Worm (Caenorhabditis elegans) whole organism, L4 larva: ENCODE results near the gene clh-1.

Experiments
- ama-1 ChIP-seq: fragments of 150-350 bp; optimal IDR thresholded peaks from 2 replicates; lab custom pipeline; 2014; ENCODE audit warnings: inconsistent platforms, mixed read lengths
- arid-1 ChIP-seq: fragments of 200-800 bp; sonication (Bioruptor generic); conservative IDR thresholded peaks from 2 replicates; pipeline ENCODE4 v1.3.6; 2022; ENCODE audit warnings: missing genetic modification reagents, missing genetic modification characterization, missing compliant biosample characterization
- ces-1 ChIP-seq: fragments of 150-350 bp; sonication (generic microtip); optimal IDR thresholded peaks from 4 replicates; lab custom pipeline; 2014; ENCODE audit warnings: missing biosample characterization, missing genetic modification reagents, missing genetic modification characterization
- gei-8 ChIP-seq: fragments of 200-800 bp; sonication (Bioruptor generic); optimal IDR thresholded peaks from 2 replicates; lab custom pipeline; 2018; ENCODE audit warnings: mild to moderate bottlenecking, missing genetic modification characterization, missing compliant biosample characterization
- hif-1 ChIP-seq, 2 experiments: sonication (generic microtip); optimal IDR thresholded peaks; 2 replicates each; lab custom pipeline; 2016 to 2017; ENCODE audit warnings: missing compliant biosample characterization in 2 of 2, missing genetic modification characterization in 2 of 2, missing genetic modification reagents in 2 of 2, missing genotype in 2 of 2, mild to moderate bottlenecking in 1 of 2
- hlh-30 ChIP-seq: sonication (generic microtip); optimal IDR thresholded peaks from 2 replicates; lab custom pipeline; 2017; ENCODE audit warnings: antibody characterized with exemption, mild to moderate bottlenecking, missing genetic modification characterization, missing compliant biosample characterization; ENCODE audit not compliant: insufficient read depth
- mxl-2 ChIP-seq: fragments of 200-800 bp; sonication (Bioruptor generic); conservative IDR thresholded peaks from 2 replicates; pipeline ENCODE4 v1.3.6; 2022; ENCODE audit warnings: missing genetic modification reagents, missing genetic modification characterization, missing compliant biosample characterization
- nhr-11 ChIP-seq: fragments of 150-350 bp; optimal IDR thresholded peaks from 2 replicates; lab custom pipeline; 2014; ENCODE audit warnings: missing biosample characterization, missing genetic modification characterization
- nhr-237 ChIP-seq: sonication (generic microtip); optimal IDR thresholded peaks from 2 replicates; lab custom pipeline; 2017; ENCODE audit warnings: missing biosample characterization, missing genetic modification characterization
- nhr-28 ChIP-seq: fragments of 150-350 bp; optimal IDR thresholded peaks from 2 replicates; lab custom pipeline; 2014; ENCODE audit warnings: missing biosample characterization, missing genetic modification characterization
- nhr-76 ChIP-seq: fragments of 150-350 bp; optimal IDR thresholded peaks from 2 replicates; lab custom pipeline; 2014; ENCODE audit warnings: missing biosample characterization, missing genetic modification characterization
- set-16 ChIP-seq: fragments of 200-800 bp; sonication (Bioruptor generic); IDR thresholded peaks from 2 replicates; pipeline ENCODE4 v1.3.6; 2022; ENCODE audit warnings: missing genetic modification reagents, missing genetic modification characterization, missing compliant biosample characterization
- skn-1 ChIP-seq: fragments of 150-350 bp; optimal IDR thresholded peaks from 2 replicates; lab custom pipeline; 2014; ENCODE audit warnings: missing biosample characterization, missing genetic modification characterization
- unc-62 ChIP-seq, 3 experiments: fragments of 150-350 bp in 1 of 3; sonication (generic microtip); optimal IDR thresholded peaks in 2 of 3; peaks in 1 of 3; 1 replicate in 1 of 3; 2 replicates in 2 of 3; lab custom pipeline; 2014 to 2017; ENCODE audit warnings: missing biosample characterization in 3 of 3, missing genetic modification characterization in 3 of 3, missing genetic modification reagents in 3 of 3, missing genotype in 1 of 3

- TF ChIP-seq nhr-76 = no peak
- no peak for TF ChIP-seq mxl-2 (GFP tag; lab: Robert Waterston, UW)
- TF ChIP-seq nhr-28 (tag; lab: Kevin White, UChicago) = no peak
- no peak for TF ChIP-seq hlh-30 (tag; lab: Kevin White, UChicago)
- TF ChIP-seq skn-1 (tag; lab: Kevin White, UChicago) = no peak
- no peak for TF ChIP-seq ces-1 (GFP tag; lab: Kevin White, UChicago)
- TF ChIP-seq set-16 (GFP tag; lab: Robert Waterston, UW) = no peak
- TF ChIP-seq gei-8 (GFP tag; lab: Kevin White, UChicago) = no peak
- TF ChIP-seq arid-1 = no peak
- TF ChIP-seq ama-1 (lab: Kevin White, UChicago) = no peak
- TF ChIP-seq nhr-237 (tag; lab: Kevin White, UChicago) = no peak
- no peak for TF ChIP-seq hif-1 (tag; optimal IDR thresholded peaks at IDR 0.05; lab: Kevin White, UChicago)
- TF ChIP-seq unc-62 (GFP tag; optimal IDR thresholded peaks at IDR 0.05 in 1 of 2; lab: Kevin White, UChicago) = no peak
- no peak for TF ChIP-seq unc-62 (tag; optimal IDR thresholded peaks at IDR 0.05; lab: Kevin White, UChicago)
- no peak for TF ChIP-seq nhr-11 (tag; lab: Kevin White, UChicago)
Measured at ce11 chrII:11806256-11806655, 50.0 kb downstream of the clh-1 start, which contains the start of gene jmjd-1.1.
